Worm (Caenorhabditis elegans): ENCODE data around the gene srv-21.

DNA sequence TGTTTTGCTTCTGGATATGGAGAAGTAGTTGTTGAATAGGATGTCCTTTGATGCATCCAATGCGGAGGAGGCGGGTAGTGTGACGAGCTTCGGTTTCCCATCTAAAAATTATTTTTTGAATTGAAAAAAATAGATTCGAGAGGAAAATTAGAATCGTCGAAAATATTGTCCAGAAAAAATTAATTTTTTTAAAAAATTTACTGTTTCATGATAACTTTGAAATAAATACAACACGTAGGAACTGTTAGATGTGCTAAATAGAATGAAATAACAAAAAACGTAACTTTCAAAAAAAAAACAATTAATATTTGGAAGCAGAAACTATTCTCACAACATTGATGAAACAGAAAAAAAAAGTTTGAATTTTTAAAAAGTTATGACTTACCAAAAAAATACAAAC is 17.3 kb downstream of the srv-21 start, which contains the start of gene C06E7.4:
- TF ChIP-seq attf-4 (tag; optimal IDR thresholded peaks at IDR 0.05): no peak
- TF ChIP-seq ztf-7 (tag; optimal IDR thresholded peaks at IDR 0.05): no peak
- TF ChIP-seq ceh-28 (tag; optimal IDR thresholded peaks at IDR 0.05): no peak
- TF ChIP-seq daf-12 (tag; optimal IDR thresholded peaks at IDR 0.05): no peak
